Worm (Caenorhabditis elegans) whole organism, L2 larva: ENCODE results near the gene epg-4.
A peak's percentile ranks its signal among the peaks of the same experiment; 100 is the strongest.

ENCODE experiments used
- C34F6.9 ChIP-seq: fragments of 150-350 bp; optimal IDR thresholded peaks from 2 replicates; lab custom pipeline; 2014; ENCODE audit warnings: missing biosample characterization, missing genetic modification characterization
- F13H6.1 ChIP-seq: sonication (generic microtip); optimal IDR thresholded peaks from 2 replicates; lab custom pipeline; 2016; ENCODE audit warnings: missing genetic modification characterization, missing compliant biosample characterization
- R02D3.7 ChIP-seq: fragments of 150-350 bp; optimal IDR thresholded peaks from 2 replicates; lab custom pipeline; 2014; ENCODE audit warnings: missing biosample characterization, missing genetic modification characterization
- Y55F3AM.14 ChIP-seq: fragments of 200-800 bp; sonication (Bioruptor generic); optimal IDR thresholded peaks from 2 replicates; lab custom pipeline; 2018; ENCODE audit warnings: mild to moderate bottlenecking, missing genetic modification characterization, missing compliant biosample characterization
- ZK546.5 ChIP-seq: sonication (generic microtip); optimal IDR thresholded peaks from 2 replicates; lab custom pipeline; 2017; ENCODE audit warnings: missing biosample characterization, missing genetic modification characterization
- alr-1 ChIP-seq: fragments of 150-350 bp; optimal IDR thresholded peaks from 2 replicates; lab custom pipeline; 2014; ENCODE audit warnings: missing biosample characterization, missing genetic modification characterization
- aly-2 ChIP-seq: fragments of 150-350 bp; optimal IDR thresholded peaks from 2 replicates; lab custom pipeline; 2014; ENCODE audit warnings: missing biosample characterization, missing genetic modification characterization
- ama-1 ChIP-seq: fragments of 150-350 bp; optimal IDR thresholded peaks from 2 replicates; lab custom pipeline; 2018; ENCODE audit warnings: inconsistent platforms
- blmp-1 ChIP-seq: sonication (generic microtip); optimal IDR thresholded peaks from 2 replicates; lab custom pipeline; 2017; ENCODE audit warnings: missing genetic modification characterization, mild to moderate bottlenecking, missing compliant biosample characterization, antibody characterized with exemption, moderate library complexity; ENCODE audit not compliant: insufficient read depth
- ceh-16 ChIP-seq: fragments of 150-350 bp; optimal IDR thresholded peaks from 2 replicates; lab custom pipeline; 2014; ENCODE audit warnings: missing biosample characterization, missing genetic modification characterization
- ceh-82 ChIP-seq: fragments of 150-350 bp; optimal IDR thresholded peaks from 2 replicates; lab custom pipeline; 2014; ENCODE audit warnings: missing biosample characterization, missing genetic modification characterization
- crh-2 ChIP-seq: sonication (generic microtip); optimal IDR thresholded peaks from 2 replicates; lab custom pipeline; 2017; ENCODE audit warnings: missing biosample characterization, missing genetic modification characterization
- dmd-4 ChIP-seq: sonication (generic microtip); optimal IDR thresholded peaks from 2 replicates; lab custom pipeline; 2017; ENCODE audit warnings: missing biosample characterization, missing genetic modification characterization
- egl-27 ChIP-seq: sonication (generic microtip); optimal IDR thresholded peaks from 3 replicates; lab custom pipeline; 2017; ENCODE audit warnings: missing biosample characterization, missing genetic modification reagents, missing genetic modification characterization
- elt-1 ChIP-seq: fragments of 150-350 bp; optimal IDR thresholded peaks from 2 replicates; lab custom pipeline; 2014; ENCODE audit warnings: missing biosample characterization, missing genetic modification characterization
- elt-3 ChIP-seq: sonication (generic microtip); optimal IDR thresholded peaks from 2 replicates; lab custom pipeline; 2017; ENCODE audit warnings: missing biosample characterization, missing genetic modification characterization
- fos-1 ChIP-seq: fragments of 150-350 bp; optimal IDR thresholded peaks from 2 replicates; lab custom pipeline; 2014; ENCODE audit warnings: missing biosample characterization, missing genetic modification characterization
- gmeb-1 ChIP-seq: fragments of 150-350 bp; optimal IDR thresholded peaks from 2 replicates; lab custom pipeline; 2014; ENCODE audit warnings: missing biosample characterization, missing genetic modification characterization
- lin-11 ChIP-seq: fragments of 150-350 bp; sonication (generic microtip); optimal IDR thresholded peaks from 2 replicates; lab custom pipeline; 2014; ENCODE audit warnings: missing biosample characterization, missing genetic modification characterization, inconsistent platforms, mixed read lengths
- lin-13 ChIP-seq: fragments of 150-350 bp; optimal IDR thresholded peaks from 2 replicates; lab custom pipeline; 2014; ENCODE audit warnings: missing biosample characterization, missing genetic modification reagents, missing genetic modification characterization
- lin-39 ChIP-seq: fragments of 150-350 bp; optimal IDR thresholded peaks from 2 replicates; lab custom pipeline; 2014; ENCODE audit warnings: missing biosample characterization, missing genetic modification reagents, missing genetic modification characterization
- lsy-2 ChIP-seq, 2 experiments: fragments of 150-350 bp in 1 of 2; sonication (generic microtip) in 1 of 2; optimal IDR thresholded peaks; 2 replicates each; lab custom pipeline; 2014 to 2017; ENCODE audit warnings: missing biosample characterization in 2 of 2, missing genetic modification characterization in 2 of 2
- mab-5 ChIP-seq: fragments of 150-350 bp; optimal IDR thresholded peaks from 2 replicates; lab custom pipeline; 2014; ENCODE audit warnings: missing biosample characterization, missing genetic modification characterization
- mbf-1 ChIP-seq: sonication (generic microtip); optimal IDR thresholded peaks from 2 replicates; lab custom pipeline; 2017; ENCODE audit warnings: missing biosample characterization, missing genetic modification characterization
- mdl-1 ChIP-seq, 2 experiments: fragments of 150-350 bp in 1 of 2; sonication (generic microtip) in 1 of 2; optimal IDR thresholded peaks; 2 replicates each; lab custom pipeline; 2017; ENCODE audit warnings: missing biosample characterization in 2 of 2, missing genetic modification characterization in 2 of 2
- nhr-10 ChIP-seq: sonication (generic microtip); optimal IDR thresholded peaks from 2 replicates; lab custom pipeline; 2017; ENCODE audit warnings: missing biosample characterization, missing genetic modification characterization
- nhr-11 ChIP-seq: fragments of 150-350 bp; optimal IDR thresholded peaks from 2 replicates; lab custom pipeline; 2014; ENCODE audit warnings: missing biosample characterization, missing genetic modification characterization
- nhr-12 ChIP-seq: fragments of 150-350 bp; optimal IDR thresholded peaks from 2 replicates; lab custom pipeline; 2014; ENCODE audit warnings: missing biosample characterization, missing genetic modification characterization
- nhr-129 ChIP-seq: fragments of 150-350 bp; optimal IDR thresholded peaks from 2 replicates; lab custom pipeline; 2014; ENCODE audit warnings: missing biosample characterization, missing genetic modification characterization
- nhr-21 ChIP-seq: fragments of 150-350 bp; optimal IDR thresholded peaks from 2 replicates; lab custom pipeline; 2014; ENCODE audit warnings: missing biosample characterization, missing genetic modification characterization
- nhr-23 ChIP-seq: fragments of 150-350 bp; optimal IDR thresholded peaks from 2 replicates; lab custom pipeline; 2014; ENCODE audit warnings: missing biosample characterization, missing genetic modification reagents, missing genetic modification characterization
- nhr-237 ChIP-seq: fragments of 150-350 bp; optimal IDR thresholded peaks from 2 replicates; lab custom pipeline; 2014; ENCODE audit warnings: missing biosample characterization, missing genetic modification characterization
- nhr-25 ChIP-seq: fragments of 150-350 bp; sonication (generic microtip); optimal IDR thresholded peaks from 3 replicates; lab custom pipeline; 2014; ENCODE audit warnings: missing biosample characterization, missing genetic modification characterization
- nhr-6 ChIP-seq: fragments of 150-350 bp; optimal IDR thresholded peaks from 2 replicates; lab custom pipeline; 2014; ENCODE audit warnings: missing biosample characterization, missing genetic modification characterization
- nhr-77 ChIP-seq: fragments of 150-350 bp; optimal IDR thresholded peaks from 2 replicates; lab custom pipeline; 2014; ENCODE audit warnings: missing biosample characterization, missing genetic modification characterization
- peb-1 ChIP-seq: fragments of 150-350 bp; optimal IDR thresholded peaks from 2 replicates; lab custom pipeline; 2014; ENCODE audit warnings: missing biosample characterization, missing genetic modification characterization
- sem-4 ChIP-seq: fragments of 150-350 bp; optimal IDR thresholded peaks from 2 replicates; lab custom pipeline; 2014; ENCODE audit warnings: missing biosample characterization, missing genetic modification reagents, missing genetic modification characterization
- skn-1 ChIP-seq: sonication (generic microtip); optimal IDR thresholded peaks from 2 replicates; lab custom pipeline; 2017; ENCODE audit warnings: missing biosample characterization, missing genetic modification characterization
- sma-3 ChIP-seq: sonication (generic microtip); optimal IDR thresholded peaks from 2 replicates; lab custom pipeline; 2016; ENCODE audit warnings: missing genetic modification reagents, missing genetic modification characterization, missing compliant biosample characterization
- sma-9 ChIP-seq, 2 experiments: fragments of 150-350 bp in 1 of 2; sonication (generic microtip) in 1 of 2; optimal IDR thresholded peaks; 2 replicates each; lab custom pipeline; 2014 to 2016; ENCODE audit warnings: missing genetic modification characterization in 2 of 2, mild to moderate bottlenecking in 1 of 2, missing biosample characterization in 1 of 2, missing compliant biosample characterization in 1 of 2, missing genetic modification reagents in 1 of 2, moderate library complexity in 1 of 2
- snpc-4 ChIP-seq: fragments of 150-350 bp; optimal IDR thresholded peaks from 2 replicates; lab custom pipeline; 2014; ENCODE audit warnings: missing biosample characterization, missing genetic modification characterization
- unc-39 ChIP-seq: fragments of 150-350 bp; optimal IDR thresholded peaks from 2 replicates; lab custom pipeline; 2014; ENCODE audit warnings: missing biosample characterization, missing genetic modification characterization
- unc-55 ChIP-seq: fragments of 150-350 bp; sonication (generic microtip); optimal IDR thresholded peaks from 3 replicates; lab custom pipeline; 2014; ENCODE audit warnings: missing biosample characterization, missing genetic modification reagents, missing genetic modification characterization
- unc-62 ChIP-seq: fragments of 150-350 bp; optimal IDR thresholded peaks from 2 replicates; lab custom pipeline; 2014; ENCODE audit warnings: missing biosample characterization, missing genetic modification reagents, missing genetic modification characterization
- zag-1 ChIP-seq: fragments of 150-350 bp; optimal IDR thresholded peaks from 2 replicates; lab custom pipeline; 2014; ENCODE audit warnings: missing biosample characterization, missing genetic modification characterization
- ztf-1 ChIP-seq: fragments of 200-800 bp; sonication (Bioruptor generic); conservative IDR thresholded peaks from 2 replicates; pipeline ENCODE4 v1.3.6; 2022; ENCODE audit warnings: missing genetic modification characterization, missing compliant biosample characterization
- ztf-11 ChIP-seq: sonication (generic microtip); optimal IDR thresholded peaks from 2 replicates; lab custom pipeline; 2017; ENCODE audit warnings: missing biosample characterization, missing genetic modification characterization
- ztf-4 ChIP-seq: fragments of 150-350 bp; optimal IDR thresholded peaks from 2 replicates; lab custom pipeline; 2014; ENCODE audit warnings: missing biosample characterization, missing genetic modification characterization

Gene epg-4

DNA sequence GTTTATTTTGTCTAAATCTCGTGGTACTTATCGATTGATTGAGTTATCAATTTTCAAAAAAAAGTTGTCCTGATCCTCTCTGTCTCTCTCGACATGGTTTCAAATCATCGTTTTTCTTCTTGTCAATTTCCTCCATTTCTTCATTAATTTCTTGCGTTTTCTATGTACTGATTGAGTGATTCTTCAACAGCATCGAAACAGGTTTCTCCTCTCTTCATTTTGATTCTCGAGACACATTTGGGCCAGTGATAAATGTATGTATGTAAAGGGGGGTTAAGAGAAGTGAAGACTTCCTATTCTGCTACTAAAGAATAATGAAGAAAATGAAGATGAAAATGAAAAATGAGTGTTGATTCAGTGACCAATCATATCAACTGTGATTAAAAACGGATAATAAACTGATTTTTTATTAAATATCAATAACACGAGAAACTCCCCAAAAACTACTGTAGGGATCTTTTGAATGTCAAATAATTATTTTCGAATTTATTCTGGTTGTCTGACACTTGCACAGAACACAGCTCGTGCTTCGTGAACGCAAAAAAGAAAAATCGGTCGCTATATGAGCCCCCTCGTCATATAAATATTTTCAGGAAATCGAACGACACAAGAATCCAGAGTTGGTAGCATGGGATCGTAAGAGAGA is 21.3 kb downstream of the epg-4 start:
- TF ChIP-seq Y55F3AM.14 (GFP tag; lab: Kevin White, UChicago), result no peak
- TF ChIP-seq snpc-4, result no peak
- TF ChIP-seq nhr-10 (tag; lab: Kevin White, UChicago), result no peak
- TF ChIP-seq C34F6.9 (tag; lab: Kevin White, UChicago), result no peak
- peak; percentile 42 for TF ChIP-seq fos-1
- TF ChIP-seq lin-39 (tag; lab: Kevin White, UChicago), result no peak
- TF ChIP-seq crh-2 (tag; lab: Kevin White, UChicago), result no peak
- TF ChIP-seq dmd-4 (tag; lab: Kevin White, UChicago), result no peak
- no peak for TF ChIP-seq mbf-1 (tag; lab: Kevin White, UChicago)
- TF ChIP-seq sma-9 (GFP tag; optimal IDR thresholded peaks at IDR 0.05; lab: Kevin White, UChicago), result peak; percentile 50
- TF ChIP-seq sma-9 (tag; optimal IDR thresholded peaks at IDR 0.05; lab: Kevin White, UChicago), result no peak
- no peak for TF ChIP-seq skn-1 (tag; lab: Kevin White, UChicago)
- TF ChIP-seq nhr-6 (tag; lab: Kevin White, UChicago), result no peak
- TF ChIP-seq unc-39, result no peak
- TF ChIP-seq ceh-16 (tag; lab: Kevin White, UChicago), result no peak
- TF ChIP-seq ceh-82 (tag; lab: Kevin White, UChicago), result no peak
- TF ChIP-seq egl-27 (tag; lab: Kevin White, UChicago), result peak; percentile 75
- TF ChIP-seq ama-1 (lab: Kevin White, UChicago), result no peak
- TF ChIP-seq gmeb-1 (tag; lab: Kevin White, UChicago), result peak; percentile 45
- no peak for TF ChIP-seq lin-11
- no peak for TF ChIP-seq ZK546.5 (tag; lab: Kevin White, UChicago)
- TF ChIP-seq nhr-129, result no peak
- peak; percentile 67 for TF ChIP-seq nhr-25
- TF ChIP-seq mdl-1 (tag; optimal IDR thresholded peaks at IDR 0.05; lab: Kevin White, UChicago), result no peak
- no peak for TF ChIP-seq nhr-23
- TF ChIP-seq zag-1 (tag; lab: Kevin White, UChicago), result no peak
- no peak for TF ChIP-seq nhr-77 (tag; lab: Kevin White, UChicago)
- TF ChIP-seq peb-1 (tag; lab: Kevin White, UChicago), result no peak
- TF ChIP-seq elt-3 (tag; lab: Kevin White, UChicago), result no peak
- TF ChIP-seq ztf-4 (tag; lab: Kevin White, UChicago), result no peak
- no peak for TF ChIP-seq nhr-12 (tag; lab: Kevin White, UChicago)
- TF ChIP-seq blmp-1, result peak; percentile 6
- peak; percentile 27 for TF ChIP-seq sma-3 (GFP tag; lab: Kevin White, UChicago)
- no peak for TF ChIP-seq ztf-1 (GFP tag; lab: Robert Waterston, UW)
- no peak for TF ChIP-seq elt-1
- TF ChIP-seq nhr-21 (tag; lab: Kevin White, UChicago), result peak; percentile 65
- no peak for TF ChIP-seq nhr-237
- TF ChIP-seq R02D3.7 (tag; lab: Kevin White, UChicago), result no peak
- TF ChIP-seq unc-55 (GFP tag; lab: Kevin White, UChicago), result no peak
- peak in 1 of 2 experiments; percentile 20 for TF ChIP-seq lsy-2 (tag; optimal IDR thresholded peaks at IDR 0.05; lab: Kevin White, UChicago)
- no peak for TF ChIP-seq F13H6.1 (tag; lab: Kevin White, UChicago)
- TF ChIP-seq ztf-11 (tag; lab: Kevin White, UChicago), result no peak
- no peak for TF ChIP-seq sem-4 (tag; lab: Kevin White, UChicago)
- TF ChIP-seq lin-13 (GFP tag; lab: Kevin White, UChicago), result no peak
- no peak for TF ChIP-seq aly-2 (tag; lab: Kevin White, UChicago)
- no peak for TF ChIP-seq unc-62
- no peak for TF ChIP-seq alr-1 (tag; lab: Kevin White, UChicago)
- TF ChIP-seq mab-5 (tag; lab: Kevin White, UChicago), result no peak
- no peak for TF ChIP-seq nhr-11
- TF ChIP-seq, all 48 proteins: peak for 9
